Worm (Caenorhabditis elegans) whole organism, L2 larva: ENCODE results near the gene lec-12.

ENCODE experiments used
- C34F6.9 ChIP-seq: fragments of 150-350 bp; optimal IDR thresholded peaks from 2 replicates; lab custom pipeline; 2014; ENCODE audit warnings: missing biosample characterization, missing genetic modification characterization
- F13H6.1 ChIP-seq: sonication (generic microtip); optimal IDR thresholded peaks from 2 replicates; lab custom pipeline; 2016; ENCODE audit warnings: missing genetic modification characterization, missing compliant biosample characterization
- ZK546.5 ChIP-seq: sonication (generic microtip); optimal IDR thresholded peaks from 2 replicates; lab custom pipeline; 2017; ENCODE audit warnings: missing biosample characterization, missing genetic modification characterization
- alr-1 ChIP-seq: fragments of 150-350 bp; optimal IDR thresholded peaks from 2 replicates; lab custom pipeline; 2014; ENCODE audit warnings: missing biosample characterization, missing genetic modification characterization
- ama-1 ChIP-seq: fragments of 150-350 bp; optimal IDR thresholded peaks from 2 replicates; lab custom pipeline; 2018; ENCODE audit warnings: inconsistent platforms
- blmp-1 ChIP-seq: sonication (generic microtip); optimal IDR thresholded peaks from 2 replicates; lab custom pipeline; 2017; ENCODE audit warnings: missing genetic modification characterization, mild to moderate bottlenecking, missing compliant biosample characterization, antibody characterized with exemption, moderate library complexity; ENCODE audit not compliant: insufficient read depth
- ceh-16 ChIP-seq: fragments of 150-350 bp; optimal IDR thresholded peaks from 2 replicates; lab custom pipeline; 2014; ENCODE audit warnings: missing biosample characterization, missing genetic modification characterization
- ceh-82 ChIP-seq: fragments of 150-350 bp; optimal IDR thresholded peaks from 2 replicates; lab custom pipeline; 2014; ENCODE audit warnings: missing biosample characterization, missing genetic modification characterization
- crh-2 ChIP-seq: sonication (generic microtip); optimal IDR thresholded peaks from 2 replicates; lab custom pipeline; 2017; ENCODE audit warnings: missing biosample characterization, missing genetic modification characterization
- dmd-4 ChIP-seq: sonication (generic microtip); optimal IDR thresholded peaks from 2 replicates; lab custom pipeline; 2017; ENCODE audit warnings: missing biosample characterization, missing genetic modification characterization
- egl-27 ChIP-seq: sonication (generic microtip); optimal IDR thresholded peaks from 3 replicates; lab custom pipeline; 2017; ENCODE audit warnings: missing biosample characterization, missing genetic modification reagents, missing genetic modification characterization
- elt-1 ChIP-seq: fragments of 150-350 bp; optimal IDR thresholded peaks from 2 replicates; lab custom pipeline; 2014; ENCODE audit warnings: missing biosample characterization, missing genetic modification characterization
- elt-3 ChIP-seq: sonication (generic microtip); optimal IDR thresholded peaks from 2 replicates; lab custom pipeline; 2017; ENCODE audit warnings: missing biosample characterization, missing genetic modification characterization
- gmeb-1 ChIP-seq: fragments of 150-350 bp; optimal IDR thresholded peaks from 2 replicates; lab custom pipeline; 2014; ENCODE audit warnings: missing biosample characterization, missing genetic modification characterization
- lin-11 ChIP-seq: fragments of 150-350 bp; sonication (generic microtip); optimal IDR thresholded peaks from 2 replicates; lab custom pipeline; 2014; ENCODE audit warnings: missing biosample characterization, missing genetic modification characterization, inconsistent platforms, mixed read lengths
- lin-13 ChIP-seq: fragments of 150-350 bp; optimal IDR thresholded peaks from 2 replicates; lab custom pipeline; 2014; ENCODE audit warnings: missing biosample characterization, missing genetic modification reagents, missing genetic modification characterization
- lin-39 ChIP-seq: fragments of 150-350 bp; optimal IDR thresholded peaks from 2 replicates; lab custom pipeline; 2014; ENCODE audit warnings: missing biosample characterization, missing genetic modification reagents, missing genetic modification characterization
- lsy-2 ChIP-seq, 2 experiments: fragments of 150-350 bp in 1 of 2; sonication (generic microtip) in 1 of 2; optimal IDR thresholded peaks; 2 replicates each; lab custom pipeline; 2014 to 2017; ENCODE audit warnings: missing biosample characterization in 2 of 2, missing genetic modification characterization in 2 of 2
- mab-5 ChIP-seq: fragments of 150-350 bp; optimal IDR thresholded peaks from 2 replicates; lab custom pipeline; 2014; ENCODE audit warnings: missing biosample characterization, missing genetic modification characterization
- mbf-1 ChIP-seq: sonication (generic microtip); optimal IDR thresholded peaks from 2 replicates; lab custom pipeline; 2017; ENCODE audit warnings: missing biosample characterization, missing genetic modification characterization
- mdl-1 ChIP-seq, 2 experiments: fragments of 150-350 bp in 1 of 2; sonication (generic microtip) in 1 of 2; optimal IDR thresholded peaks; 2 replicates each; lab custom pipeline; 2017; ENCODE audit warnings: missing biosample characterization in 2 of 2, missing genetic modification characterization in 2 of 2
- nhr-11 ChIP-seq: fragments of 150-350 bp; optimal IDR thresholded peaks from 2 replicates; lab custom pipeline; 2014; ENCODE audit warnings: missing biosample characterization, missing genetic modification characterization
- nhr-12 ChIP-seq: fragments of 150-350 bp; optimal IDR thresholded peaks from 2 replicates; lab custom pipeline; 2014; ENCODE audit warnings: missing biosample characterization, missing genetic modification characterization
- nhr-129 ChIP-seq: fragments of 150-350 bp; optimal IDR thresholded peaks from 2 replicates; lab custom pipeline; 2014; ENCODE audit warnings: missing biosample characterization, missing genetic modification characterization
- nhr-237 ChIP-seq: fragments of 150-350 bp; optimal IDR thresholded peaks from 2 replicates; lab custom pipeline; 2014; ENCODE audit warnings: missing biosample characterization, missing genetic modification characterization
- nhr-25 ChIP-seq: fragments of 150-350 bp; sonication (generic microtip); optimal IDR thresholded peaks from 3 replicates; lab custom pipeline; 2014; ENCODE audit warnings: missing biosample characterization, missing genetic modification characterization
- nhr-6 ChIP-seq: fragments of 150-350 bp; optimal IDR thresholded peaks from 2 replicates; lab custom pipeline; 2014; ENCODE audit warnings: missing biosample characterization, missing genetic modification characterization
- nhr-77 ChIP-seq: fragments of 150-350 bp; optimal IDR thresholded peaks from 2 replicates; lab custom pipeline; 2014; ENCODE audit warnings: missing biosample characterization, missing genetic modification characterization
- peb-1 ChIP-seq: fragments of 150-350 bp; optimal IDR thresholded peaks from 2 replicates; lab custom pipeline; 2014; ENCODE audit warnings: missing biosample characterization, missing genetic modification characterization
- sem-4 ChIP-seq: fragments of 150-350 bp; optimal IDR thresholded peaks from 2 replicates; lab custom pipeline; 2014; ENCODE audit warnings: missing biosample characterization, missing genetic modification reagents, missing genetic modification characterization
- skn-1 ChIP-seq: sonication (generic microtip); optimal IDR thresholded peaks from 2 replicates; lab custom pipeline; 2017; ENCODE audit warnings: missing biosample characterization, missing genetic modification characterization
- sma-9 ChIP-seq, 2 experiments: fragments of 150-350 bp in 1 of 2; sonication (generic microtip) in 1 of 2; optimal IDR thresholded peaks; 2 replicates each; lab custom pipeline; 2014 to 2016; ENCODE audit warnings: missing genetic modification characterization in 2 of 2, mild to moderate bottlenecking in 1 of 2, missing biosample characterization in 1 of 2, missing compliant biosample characterization in 1 of 2, missing genetic modification reagents in 1 of 2, moderate library complexity in 1 of 2
- snpc-4 ChIP-seq: fragments of 150-350 bp; optimal IDR thresholded peaks from 2 replicates; lab custom pipeline; 2014; ENCODE audit warnings: missing biosample characterization, missing genetic modification characterization
- unc-39 ChIP-seq: fragments of 150-350 bp; optimal IDR thresholded peaks from 2 replicates; lab custom pipeline; 2014; ENCODE audit warnings: missing biosample characterization, missing genetic modification characterization
- unc-55 ChIP-seq: fragments of 150-350 bp; sonication (generic microtip); optimal IDR thresholded peaks from 3 replicates; lab custom pipeline; 2014; ENCODE audit warnings: missing biosample characterization, missing genetic modification reagents, missing genetic modification characterization
- zag-1 ChIP-seq: fragments of 150-350 bp; optimal IDR thresholded peaks from 2 replicates; lab custom pipeline; 2014; ENCODE audit warnings: missing biosample characterization, missing genetic modification characterization
- ztf-1 ChIP-seq: fragments of 200-800 bp; sonication (Bioruptor generic); conservative IDR thresholded peaks from 2 replicates; pipeline ENCODE4 v1.3.6; 2022; ENCODE audit warnings: missing genetic modification characterization, missing compliant biosample characterization
- ztf-11 ChIP-seq: sonication (generic microtip); optimal IDR thresholded peaks from 2 replicates; lab custom pipeline; 2017; ENCODE audit warnings: missing biosample characterization, missing genetic modification characterization
- ztf-4 ChIP-seq: fragments of 150-350 bp; optimal IDR thresholded peaks from 2 replicates; lab custom pipeline; 2014; ENCODE audit warnings: missing biosample characterization, missing genetic modification characterization

lec-12 gene

ce11 chrV:237012-237411, 32.8 kb downstream of the lec-12 start:
- TF ChIP-seq lin-39 (tag; lab: Kevin White, UChicago) (no peak), crh-2 (tag; lab: Kevin White, UChicago) (no peak), nhr-77 (no peak), peb-1 (tag; lab: Kevin White, UChicago) (no peak), ztf-4 (tag; lab: Kevin White, UChicago) (no peak), sma-9 (GFP tag; optimal IDR thresholded peaks at IDR 0.05; lab: Kevin White, UChicago) (no peak), sma-9 (tag; optimal IDR thresholded peaks at IDR 0.05; lab: Kevin White, UChicago) (no peak), unc-55 (no peak), mbf-1 (tag; lab: Kevin White, UChicago) (no peak), elt-1 (tag; lab: Kevin White, UChicago) (no peak), lsy-2 (tag; optimal IDR thresholded peaks at IDR 0.05; lab: Kevin White, UChicago) (no peak), nhr-25 (tag; lab: Kevin White, UChicago) (no peak), snpc-4 (tag; lab: Kevin White, UChicago) (no peak), ztf-1 (GFP tag; lab: Robert Waterston, UW) (no peak), unc-39 (tag; lab: Kevin White, UChicago) (no peak), ZK546.5 (tag; lab: Kevin White, UChicago) (no peak), lin-13 (no peak)

ce11 chrV:238094-238493, 33.9 kb downstream of the lec-12 start, which contains the start of gene R02C2.1:
Gene R02C2.1 (minus strand): TSS chrV:238194.
- no peak for TF ChIP-seq nhr-77
- no peak for TF ChIP-seq ztf-1 (GFP tag; lab: Robert Waterston, UW)
- no peak for TF ChIP-seq F13H6.1
- no peak for TF ChIP-seq gmeb-1 (tag; lab: Kevin White, UChicago)
- TF ChIP-seq nhr-12, result no peak
- TF ChIP-seq ZK546.5 (tag; lab: Kevin White, UChicago), result no peak
- TF ChIP-seq unc-39 (tag; lab: Kevin White, UChicago), result no peak
- no peak for TF ChIP-seq mab-5 (tag; lab: Kevin White, UChicago)
- no peak for TF ChIP-seq ceh-16 (tag; lab: Kevin White, UChicago)
- no peak for TF ChIP-seq C34F6.9
- TF ChIP-seq nhr-6 (tag; lab: Kevin White, UChicago), result no peak
- TF ChIP-seq nhr-25 (tag; lab: Kevin White, UChicago), result no peak
- no peak for TF ChIP-seq ceh-82 (tag; lab: Kevin White, UChicago)
- no peak for TF ChIP-seq egl-27 (tag; lab: Kevin White, UChicago)
- no peak for TF ChIP-seq sem-4 (tag; lab: Kevin White, UChicago)
- no peak for TF ChIP-seq blmp-1 (tag; lab: Kevin White, UChicago)
- TF ChIP-seq sma-9 (GFP tag; optimal IDR thresholded peaks at IDR 0.05; lab: Kevin White, UChicago), result no peak
- no peak for TF ChIP-seq sma-9 (tag; optimal IDR thresholded peaks at IDR 0.05; lab: Kevin White, UChicago)

ce11 chrV:240287-240686, 36.1 kb downstream of the lec-12 start, which contains the start of gene txt-2:
Gene txt-2 (minus strand): TSS chrV:240500.
- TF ChIP-seq unc-39 (tag; lab: Kevin White, UChicago) (no peak), nhr-12 (no peak), F13H6.1 (no peak), nhr-11 (no peak), ceh-82 (tag; lab: Kevin White, UChicago) (no peak), ztf-1 (GFP tag; lab: Robert Waterston, UW) (no peak), lin-13 (no peak), zag-1 (tag; lab: Kevin White, UChicago) (no peak), ama-1 (no peak), gmeb-1 (tag; lab: Kevin White, UChicago) (no peak), unc-55 (no peak)

- TF ChIP-seq nhr-12 (no peak), ama-1 (no peak), nhr-77 (no peak), snpc-4 (tag; lab: Kevin White, UChicago) (no peak), skn-1 (tag; lab: Kevin White, UChicago) (no peak), ztf-11 (tag; lab: Kevin White, UChicago) (no peak), blmp-1 (tag; lab: Kevin White, UChicago) (no peak), crh-2 (tag; lab: Kevin White, UChicago) (no peak)
- TF ChIP-seq, all 48 proteins: peak for 0
These were observed 38.3 kb downstream of the lec-12 start, which contains the start of gene R02C2.7 for ce11 chrV:242518-242917. Gene R02C2.7 (minus strand): TSS chrV:242618.

ce11 chrV:246097-246496, 41.9 kb downstream of the lec-12 start, which contains the start of gene kin-34:
Gene kin-34 (minus strand): TSS chrV:246197.
- TF ChIP-seq ceh-16 (tag; lab: Kevin White, UChicago), result no peak
- TF ChIP-seq alr-1 (tag; lab: Kevin White, UChicago), result no peak
- TF ChIP-seq nhr-129 (tag; lab: Kevin White, UChicago), result no peak
- TF ChIP-seq ztf-4 (tag; lab: Kevin White, UChicago), result no peak
- TF ChIP-seq unc-55, result no peak
- no peak for TF ChIP-seq nhr-237
- TF ChIP-seq mab-5 (tag; lab: Kevin White, UChicago), result no peak
- no peak for TF ChIP-seq elt-3 (tag; lab: Kevin White, UChicago)
- no peak for TF ChIP-seq mdl-1 (tag; optimal IDR thresholded peaks at IDR 0.05; lab: Kevin White, UChicago)
- TF ChIP-seq lin-11 (tag; lab: Kevin White, UChicago), result no peak
- no peak for TF ChIP-seq dmd-4 (tag; lab: Kevin White, UChicago)
- TF ChIP-seq sma-9 (GFP tag; optimal IDR thresholded peaks at IDR 0.05; lab: Kevin White, UChicago), result no peak
- no peak for TF ChIP-seq sma-9 (tag; optimal IDR thresholded peaks at IDR 0.05; lab: Kevin White, UChicago)
- no peak for TF ChIP-seq zag-1 (tag; lab: Kevin White, UChicago)
- no peak for TF ChIP-seq elt-1 (tag; lab: Kevin White, UChicago)
- TF ChIP-seq C34F6.9, result no peak
- TF ChIP-seq blmp-1 (tag; lab: Kevin White, UChicago), result no peak
